Worm (Caenorhabditis elegans) whole organism, L4 larva: ENCODE results near the gene npr-4.

Experiments used
- F10B5.3 ChIP-seq: sonication (generic microtip); optimal IDR thresholded peaks from 2 replicates; lab custom pipeline; 2016; ENCODE audit warnings: mild to moderate bottlenecking, missing genetic modification characterization, missing compliant biosample characterization
- F37D6.2 ChIP-seq: sonication (generic microtip); optimal IDR thresholded peaks from 2 replicates; lab custom pipeline; 2016; ENCODE audit warnings: mild to moderate bottlenecking, missing genetic modification characterization, missing compliant biosample characterization
- T20F7.1 ChIP-seq: fragments of 200-800 bp; sonication (Bioruptor generic); optimal IDR thresholded peaks from 2 replicates; lab custom pipeline; 2018; ENCODE audit warnings: mild to moderate bottlenecking, missing genetic modification characterization, missing compliant biosample characterization
- Y5F2A.4 ChIP-seq: fragments of 200-800 bp; sonication (Bioruptor generic); optimal IDR thresholded peaks from 2 replicates; lab custom pipeline; 2018; ENCODE audit warnings: mild to moderate bottlenecking, missing genetic modification characterization, missing compliant biosample characterization
- Y75B8A.6 ChIP-seq: fragments of 200-800 bp; sonication (Bioruptor generic); IDR thresholded peaks from 2 replicates; pipeline ENCODE4 v1.3.6; 2022; ENCODE audit warnings: missing genetic modification reagents, missing genetic modification characterization, missing compliant biosample characterization
- ZK337.2 ChIP-seq: fragments of 200-800 bp; sonication (Bioruptor generic); IDR thresholded peaks from 2 replicates; pipeline ENCODE4 v1.3.6; 2022; ENCODE audit warnings: missing genetic modification reagents, missing genetic modification characterization, missing compliant biosample characterization
- aha-1 ChIP-seq: fragments of 150-350 bp; peaks from one replicate; lab custom pipeline; 2014; ENCODE audit warnings: missing biosample characterization, missing genetic modification characterization
- aly-2 ChIP-seq: sonication (generic microtip); optimal IDR thresholded peaks from 2 replicates; lab custom pipeline; 2018; ENCODE audit warnings: missing biosample characterization, missing genetic modification characterization
- ama-1 ChIP-seq: fragments of 150-350 bp; optimal IDR thresholded peaks from 2 replicates; lab custom pipeline; 2014; ENCODE audit warnings: inconsistent platforms, mixed read lengths
- ceh-20 ChIP-seq: fragments of 200-800 bp; sonication (Bioruptor generic); IDR thresholded peaks from 2 replicates; pipeline ENCODE4 v1.3.6; 2022; ENCODE audit warnings: missing genetic modification reagents, missing genetic modification characterization, missing compliant biosample characterization
- daf-16 ChIP-seq, 3 experiments: sonication (generic microtip); optimal IDR thresholded peaks; 2 replicates each; lab custom pipeline; 2016 to 2017; ENCODE audit warnings: missing genetic modification characterization in 3 of 3, missing genetic modification reagents in 3 of 3, mild to moderate bottlenecking in 2 of 3, missing compliant biosample characterization in 2 of 3, missing biosample characterization in 1 of 3, moderate library complexity in 1 of 3
- daf-19 ChIP-seq: fragments of 200-800 bp; sonication (Bioruptor generic); conservative IDR thresholded peaks from 2 replicates; pipeline ENCODE4 v1.3.6; 2022; ENCODE audit warnings: missing genetic modification characterization, missing compliant biosample characterization
- daf-8 ChIP-seq: fragments of 200-800 bp; sonication (Bioruptor generic); IDR thresholded peaks from 2 replicates; pipeline ENCODE4 v1.3.6; 2022; ENCODE audit warnings: missing genetic modification characterization, missing compliant biosample characterization
- dmd-6 ChIP-seq: fragments of 200-800 bp; sonication (Bioruptor generic); IDR thresholded peaks from 2 replicates; pipeline ENCODE4 v1.3.6; 2022; ENCODE audit warnings: missing genetic modification reagents, missing genetic modification characterization, missing compliant biosample characterization
- egl-27 ChIP-seq: sonication (generic microtip); optimal IDR thresholded peaks from 3 replicates; lab custom pipeline; 2017; ENCODE audit warnings: missing biosample characterization, missing genetic modification reagents, missing genetic modification characterization
- gei-8 ChIP-seq: fragments of 200-800 bp; sonication (Bioruptor generic); optimal IDR thresholded peaks from 2 replicates; lab custom pipeline; 2018; ENCODE audit warnings: mild to moderate bottlenecking, missing genetic modification characterization, missing compliant biosample characterization
- hif-1 ChIP-seq, 2 experiments: sonication (generic microtip); optimal IDR thresholded peaks; 2 replicates each; lab custom pipeline; 2016 to 2017; ENCODE audit warnings: missing compliant biosample characterization in 2 of 2, missing genetic modification characterization in 2 of 2, missing genetic modification reagents in 2 of 2, missing genotype in 2 of 2, mild to moderate bottlenecking in 1 of 2
- hlh-30 ChIP-seq: sonication (generic microtip); optimal IDR thresholded peaks from 2 replicates; lab custom pipeline; 2017; ENCODE audit warnings: antibody characterized with exemption, mild to moderate bottlenecking, missing genetic modification characterization, missing compliant biosample characterization; ENCODE audit not compliant: insufficient read depth
- hmg-1.1 ChIP-seq: fragments of 200-800 bp; sonication (Bioruptor generic); IDR thresholded peaks from 2 replicates; pipeline ENCODE4 v1.3.6; 2022; ENCODE audit warnings: missing genetic modification reagents, missing genetic modification characterization, missing compliant biosample characterization
- jun-1 ChIP-seq: fragments of 150-350 bp; optimal IDR thresholded peaks from 2 replicates; lab custom pipeline; 2014; ENCODE audit warnings: missing biosample characterization, missing genetic modification reagents, missing genetic modification characterization
- lin-15B ChIP-seq: fragments of 150-350 bp; sonication (generic microtip); optimal IDR thresholded peaks from 3 replicates; lab custom pipeline; 2014; ENCODE audit warnings: missing biosample characterization, missing genetic modification characterization
- lin-38 ChIP-seq: fragments of 200-800 bp; sonication (Bioruptor generic); IDR thresholded peaks from 2 replicates; pipeline ENCODE4 v1.3.6; 2022; ENCODE audit warnings: missing genetic modification reagents, missing genetic modification characterization, missing compliant biosample characterization
- lsy-2 ChIP-seq, 2 experiments: fragments of 150-350 bp in 1 of 2; sonication (generic microtip) in 1 of 2; optimal IDR thresholded peaks; 2 replicates each; lab custom pipeline; 2014 to 2017; ENCODE audit warnings: missing biosample characterization in 2 of 2, missing genetic modification characterization in 2 of 2
- mdl-1 ChIP-seq, 2 experiments: fragments of 150-350 bp in 1 of 2; sonication (generic microtip) in 1 of 2; optimal IDR thresholded peaks; 2 replicates each; lab custom pipeline; 2014 to 2017; ENCODE audit warnings: missing biosample characterization in 2 of 2, missing genetic modification characterization in 2 of 2
- mdt-29 ChIP-seq: fragments of 200-800 bp; sonication (Bioruptor generic); IDR thresholded peaks from 2 replicates; pipeline ENCODE4 v1.3.6; 2022; ENCODE audit warnings: missing genetic modification reagents, missing genetic modification characterization, missing compliant biosample characterization
- mes-2 ChIP-seq: sonication (generic microtip); optimal IDR thresholded peaks from 2 replicates; lab custom pipeline; 2016; ENCODE audit warnings: missing genotype, mild to moderate bottlenecking, missing genetic modification characterization, missing compliant biosample characterization; ENCODE audit not compliant: poor library complexity, severe bottlenecking
- mxl-2 ChIP-seq: fragments of 200-800 bp; sonication (Bioruptor generic); conservative IDR thresholded peaks from 2 replicates; pipeline ENCODE4 v1.3.6; 2022; ENCODE audit warnings: missing genetic modification reagents, missing genetic modification characterization, missing compliant biosample characterization
- mxl-3 ChIP-seq: fragments of 200-800 bp; sonication (Bioruptor generic); optimal IDR thresholded peaks from 2 replicates; lab custom pipeline; 2018; ENCODE audit warnings: mild to moderate bottlenecking, missing genetic modification characterization, missing compliant biosample characterization
- nhr-10 ChIP-seq: fragments of 150-350 bp; optimal IDR thresholded peaks from 2 replicates; lab custom pipeline; 2014; ENCODE audit warnings: missing biosample characterization, missing genetic modification characterization
- nhr-102 ChIP-seq: sonication (generic microtip); optimal IDR thresholded peaks from 2 replicates; lab custom pipeline; 2016; ENCODE audit warnings: mild to moderate bottlenecking, missing genetic modification characterization, moderate library complexity, missing compliant biosample characterization
- nhr-11 ChIP-seq: fragments of 150-350 bp; optimal IDR thresholded peaks from 2 replicates; lab custom pipeline; 2014; ENCODE audit warnings: missing biosample characterization, missing genetic modification characterization
- nhr-111 ChIP-seq: fragments of 200-800 bp; sonication (Bioruptor generic); optimal IDR thresholded peaks from 2 replicates; lab custom pipeline; 2018; ENCODE audit warnings: mild to moderate bottlenecking, missing genetic modification characterization, missing compliant biosample characterization
- nhr-237 ChIP-seq: sonication (generic microtip); optimal IDR thresholded peaks from 2 replicates; lab custom pipeline; 2017; ENCODE audit warnings: missing biosample characterization, missing genetic modification characterization
- nhr-25 ChIP-seq: sonication (generic microtip); optimal IDR thresholded peaks from 2 replicates; lab custom pipeline; 2017; ENCODE audit warnings: missing genetic modification characterization, mild to moderate bottlenecking, missing compliant biosample characterization, antibody characterized with exemption, moderate library complexity, borderline replicate concordance; ENCODE audit not compliant: insufficient read depth
- nhr-28 ChIP-seq: fragments of 150-350 bp; optimal IDR thresholded peaks from 2 replicates; lab custom pipeline; 2014; ENCODE audit warnings: missing biosample characterization, missing genetic modification characterization
- php-3 ChIP-seq: fragments of 200-800 bp; sonication (Bioruptor generic); IDR thresholded peaks from 2 replicates; pipeline ENCODE4 v1.3.6; 2022; ENCODE audit warnings: missing genetic modification reagents, missing genetic modification characterization, missing compliant biosample characterization
- pqm-1 ChIP-seq: sonication (generic microtip); optimal IDR thresholded peaks from 2 replicates; lab custom pipeline; 2017; ENCODE audit warnings: missing biosample characterization, missing genetic modification characterization
- rbr-2 ChIP-seq: sonication (generic microtip); optimal IDR thresholded peaks from 2 replicates; lab custom pipeline; 2016; ENCODE audit warnings: missing genotype, missing genetic modification characterization, missing compliant biosample characterization
- saeg-2 ChIP-seq: fragments of 200-800 bp; sonication (Bioruptor generic); IDR thresholded peaks from 2 replicates; pipeline ENCODE4 v1.3.6; 2022; ENCODE audit warnings: missing genetic modification reagents, missing genetic modification characterization, missing compliant biosample characterization
- spr-1 ChIP-seq: sonication (generic microtip); optimal IDR thresholded peaks from 2 replicates; lab custom pipeline; 2016; ENCODE audit warnings: mild to moderate bottlenecking, missing genetic modification characterization, missing compliant biosample characterization
- spr-3 ChIP-seq: fragments of 200-800 bp; sonication (Bioruptor generic); optimal IDR thresholded peaks from 2 replicates; lab custom pipeline; 2018; ENCODE audit warnings: mild to moderate bottlenecking, missing genetic modification characterization, missing compliant biosample characterization
- tag-97 ChIP-seq: fragments of 200-800 bp; sonication (Bioruptor generic); IDR thresholded peaks from 2 replicates; pipeline ENCODE4 v1.3.6; 2022; ENCODE audit warnings: missing genetic modification characterization, missing compliant biosample characterization
- tra-1 ChIP-seq: fragments of 200-800 bp; sonication (Bioruptor generic); IDR thresholded peaks from 2 replicates; pipeline ENCODE4 v1.3.6; 2022; ENCODE audit warnings: missing genetic modification reagents, missing genetic modification characterization, missing compliant biosample characterization
- unc-130 ChIP-seq: sonication (generic microtip); optimal IDR thresholded peaks from 2 replicates; lab custom pipeline; 2016; ENCODE audit warnings: missing genetic modification reagents, missing genetic modification characterization, missing compliant biosample characterization
- vab-7 ChIP-seq: fragments of 200-800 bp; sonication (Bioruptor generic); IDR thresholded peaks from 2 replicates; pipeline ENCODE4 v1.3.6; 2022; ENCODE audit warnings: missing genetic modification reagents, missing genetic modification characterization, missing compliant biosample characterization
- zfp-2 ChIP-seq: sonication (generic microtip); optimal IDR thresholded peaks from 2 replicates; lab custom pipeline; 2016; ENCODE audit warnings: mild to moderate bottlenecking, missing genetic modification characterization, missing compliant biosample characterization
- zip-11 ChIP-seq: fragments of 200-800 bp; sonication (Bioruptor generic); IDR thresholded peaks from 2 replicates; pipeline ENCODE4 v1.3.6; 2022; ENCODE audit warnings: missing genetic modification characterization, missing compliant biosample characterization

npr-4 gene

DNA sequence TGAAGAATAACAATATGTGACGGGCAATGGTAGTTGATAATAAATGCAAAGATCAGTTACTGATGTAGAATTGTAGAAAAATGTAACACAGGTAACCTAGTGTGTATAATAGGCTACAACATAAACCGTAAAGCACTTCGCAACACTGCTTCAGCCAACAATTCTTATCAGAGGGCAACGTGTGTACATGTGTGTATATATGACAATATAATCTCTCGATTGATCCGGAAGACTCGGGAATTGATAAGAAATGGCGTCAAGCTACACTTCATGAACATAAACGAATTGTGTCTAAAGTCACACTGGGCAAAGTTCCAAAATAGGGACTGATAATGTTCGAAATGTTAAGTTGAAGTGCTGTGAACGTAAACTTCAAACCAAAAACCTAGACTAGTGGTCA, 33.0 kb downstream of the npr-4 start (continued):
- TF ChIP-seq spr-1 (tag; lab: Kevin White, UChicago): no peak
- TF ChIP-seq tag-97 (GFP tag; lab: Robert Waterston, UW): no peak
- no peak for TF ChIP-seq F37D6.2 (tag; lab: Kevin White, UChicago)
- no peak for TF ChIP-seq Y75B8A.6 (GFP tag; lab: Robert Waterston, UW)
- 0 out of 2 replicates have a peak, but pooled peaks have one; percentile 47 for TF ChIP-seq saeg-2 (GFP tag; lab: Robert Waterston, UW)
- no peak for TF ChIP-seq egl-27 (tag; lab: Kevin White, UChicago)
- no peak for TF ChIP-seq mdl-1 (tag; optimal IDR thresholded peaks at IDR 0.05; lab: Kevin White, UChicago)
- no peak for TF ChIP-seq gei-8
- TF ChIP-seq aly-2 (tag; lab: Kevin White, UChicago): no peak
- TF ChIP-seq nhr-237: no peak
- peak; percentile 10 for TF ChIP-seq hlh-30 (tag; lab: Kevin White, UChicago)
- TF ChIP-seq vab-7: no peak
- no peak for TF ChIP-seq lin-38 (GFP tag; lab: Robert Waterston, UW)
- peak; percentile 85 for TF ChIP-seq pqm-1 (tag; lab: Kevin White, UChicago)

DNA sequence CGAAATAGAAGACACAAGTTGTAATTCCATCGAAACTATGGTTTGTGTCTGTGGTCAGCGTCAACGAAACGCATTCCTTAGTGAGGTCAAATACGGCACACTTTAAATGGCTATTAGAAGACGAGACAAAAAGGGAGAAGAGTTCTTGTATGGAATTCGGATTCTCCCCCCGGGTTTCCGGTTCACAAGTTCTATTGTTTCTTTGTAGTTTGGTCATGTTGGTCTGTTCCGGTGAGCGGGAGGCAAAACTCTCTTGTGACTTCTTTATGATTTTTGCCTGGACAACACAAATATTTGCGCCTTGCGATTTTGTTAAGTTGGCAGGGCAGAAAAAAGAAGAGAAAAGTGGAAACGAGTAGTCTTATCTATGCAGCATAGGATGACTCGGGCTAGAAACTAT, 33.6 kb downstream of the npr-4 start:
- peak; percentile 34 for TF ChIP-seq mes-2
- no peak for TF ChIP-seq spr-3 (GFP tag; lab: Kevin White, UChicago)
- TF ChIP-seq aly-2 (tag; lab: Kevin White, UChicago): no peak
- TF ChIP-seq ceh-20 (GFP tag; lab: Robert Waterston, UW): no peak
- no peak for TF ChIP-seq hif-1 (tag; optimal IDR thresholded peaks at IDR 0.05; lab: Kevin White, UChicago)
- peak; percentile 37 for TF ChIP-seq hlh-30 (tag; lab: Kevin White, UChicago)
- peak; percentile 86 for TF ChIP-seq aha-1
- TF ChIP-seq egl-27 (tag; lab: Kevin White, UChicago): no peak
- no peak for TF ChIP-seq php-3
- peak; percentile 23 for TF ChIP-seq ama-1 (lab: Kevin White, UChicago)
- no peak for TF ChIP-seq saeg-2 (GFP tag; lab: Robert Waterston, UW)
- TF ChIP-seq lin-15B (tag; lab: Kevin White, UChicago): no peak
- TF ChIP-seq dmd-6 (GFP tag; lab: Robert Waterston, UW): peak; percentile 36
- no peak for TF ChIP-seq mxl-2
- no peak for TF ChIP-seq nhr-28 (tag; lab: Kevin White, UChicago)
- TF ChIP-seq daf-19 (GFP tag; lab: Robert Waterston, UW): no peak
- no peak for TF ChIP-seq jun-1
- TF ChIP-seq lsy-2 (tag; optimal IDR thresholded peaks at IDR 0.05; lab: Kevin White, UChicago): peak in 1 of 2 experiments; percentile 7
- TF ChIP-seq nhr-11 (tag; lab: Kevin White, UChicago): peak; percentile 21
- TF ChIP-seq tra-1 (GFP tag; lab: Robert Waterston, UW): 0 out of 2 replicates have a peak, but pooled peaks have one; percentile 62
- TF ChIP-seq F10B5.3 (tag; lab: Kevin White, UChicago): no peak
- TF ChIP-seq nhr-111 (GFP tag; lab: Kevin White, UChicago): no peak
- TF ChIP-seq rbr-2 (tag; lab: Kevin White, UChicago): no peak
- TF ChIP-seq zip-11: no peak
- no peak for TF ChIP-seq nhr-10
- TF ChIP-seq nhr-25 (tag; lab: Kevin White, UChicago): no peak
- TF ChIP-seq T20F7.1 (GFP tag; lab: Kevin White, UChicago): no peak
- 0 out of 2 replicates have a peak, but pooled peaks have one; percentile 11 for TF ChIP-seq Y75B8A.6 (GFP tag; lab: Robert Waterston, UW)

DNA sequence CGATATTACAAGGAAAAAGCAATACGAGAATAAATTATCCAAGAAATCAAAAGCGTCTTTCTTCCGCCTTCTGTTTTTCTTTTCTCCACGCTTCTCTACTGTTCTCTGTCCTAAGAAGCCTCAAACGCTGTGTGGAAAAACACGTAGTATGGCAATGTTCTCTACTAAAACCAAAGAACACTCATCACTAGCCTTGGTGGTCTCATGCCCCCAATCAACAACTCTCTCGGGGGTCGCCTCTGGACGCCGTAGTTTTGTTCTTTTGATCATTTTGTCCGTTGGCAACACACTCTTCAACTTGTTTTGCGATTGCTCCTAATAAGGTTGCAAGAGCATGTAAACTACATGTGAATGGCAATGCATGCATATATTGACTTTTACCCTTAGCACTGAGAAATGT, 34.2 kb downstream of the npr-4 start:
- no peak for TF ChIP-seq mxl-2
- no peak for TF ChIP-seq ama-1 (lab: Kevin White, UChicago)
- TF ChIP-seq daf-16 (GFP tag; optimal IDR thresholded peaks at IDR 0.05; lab: Kevin White, UChicago): peak in 1 of 2 experiments; percentile 7
- peak; percentile 71 for TF ChIP-seq daf-16 (tag; optimal IDR thresholded peaks at IDR 0.05; lab: Kevin White, UChicago)
- TF ChIP-seq unc-130: no peak
- TF ChIP-seq nhr-102: no peak
- no peak for TF ChIP-seq ZK337.2
- peak in 1 of 2 experiments; percentile 70 for TF ChIP-seq lsy-2 (tag; optimal IDR thresholded peaks at IDR 0.05; lab: Kevin White, UChicago)
- TF ChIP-seq mxl-3: no peak
- peak; percentile 14; the same call in 1 of the 2 replicates for TF ChIP-seq hmg-1.1 (GFP tag; lab: Robert Waterston, UW)
- 0 out of 2 replicates have a peak, but pooled peaks have one; percentile 24 for TF ChIP-seq mdt-29 (GFP tag; lab: Robert Waterston, UW)
- no peak for TF ChIP-seq zfp-2 (tag; lab: Kevin White, UChicago)
- TF ChIP-seq Y5F2A.4: no peak
- peak; percentile 82 for TF ChIP-seq hlh-30 (tag; lab: Kevin White, UChicago)
- TF ChIP-seq daf-8 (GFP tag; lab: Robert Waterston, UW): no peak
- no peak for TF ChIP-seq pqm-1 (tag; lab: Kevin White, UChicago)
- peak; percentile 31 for TF ChIP-seq dmd-6 (GFP tag; lab: Robert Waterston, UW)
